Worm (Caenorhabditis elegans) whole organism, L3 larva: Measurements from ENCODE around the gene cox-10.

Experiments
- elt-3 ChIP-seq, 3 experiments: fragments of 150-350 bp in 1 of 3; sonication (generic microtip) in 2 of 3; optimal IDR thresholded peaks; 2 replicates in 2 of 3; 4 replicates in 1 of 3; lab custom pipeline; 2014 to 2017; ENCODE audit warnings: missing biosample characterization in 3 of 3, missing genetic modification characterization in 3 of 3
- pqm-1 ChIP-seq: fragments of 150-350 bp; optimal IDR thresholded peaks from 2 replicates; lab custom pipeline; 2017; ENCODE audit warnings: missing biosample characterization, missing genetic modification characterization, inconsistent platforms
- zag-1 ChIP-seq: fragments of 150-350 bp; optimal IDR thresholded peaks from 2 replicates; lab custom pipeline; 2014; ENCODE audit warnings: missing biosample characterization, missing genetic modification characterization

ce11 chrII:12655816-12656215 lies 23.9 kb upstream of the cox-10 start:
- TF ChIP-seq zag-1: no peak
- TF ChIP-seq pqm-1: no peak
- TF ChIP-seq elt-3 (tag; optimal IDR thresholded peaks at IDR 0.05; lab: Kevin White, UChicago): no peak
